Worm (Caenorhabditis elegans) whole organism, L3 larva: ENCODE measurements around the gene ZK418.11.

ENCODE experiments used
- ceh-82 ChIP-seq: fragments of 150-350 bp; optimal IDR thresholded peaks from 2 replicates; lab custom pipeline; 2014; ENCODE audit warnings: missing biosample characterization, missing genetic modification characterization
- pqm-1 ChIP-seq: fragments of 150-350 bp; optimal IDR thresholded peaks from 2 replicates; lab custom pipeline; 2017; ENCODE audit warnings: missing biosample characterization, missing genetic modification characterization, inconsistent platforms
- snpc-4 ChIP-seq: fragments of 150-350 bp; optimal IDR thresholded peaks from 2 replicates; lab custom pipeline; 2014; ENCODE audit warnings: missing biosample characterization, missing genetic modification characterization

ce11 chrIII:7114952-7115488, 14.9 kb downstream of the ZK418.11 start, which contains the start of gene nhr-10:
- TF ChIP-seq snpc-4 (tag; lab: Kevin White, UChicago) (no peak), pqm-1 (tag; lab: Kevin White, UChicago) (no peak), ceh-82 (tag; lab: Kevin White, UChicago) (no peak)
